Fruit fly (Drosophila melanogaster) whole organism, embryonic: ENCODE measurements around the gene PLCXD.

ENCODE experiments used
- BtbVII ChIP-seq: fragments of 200-800 bp; sonication (Bioruptor generic); optimal IDR thresholded peaks from 3 replicates; lab custom pipeline; 2017; ENCODE audit warnings: missing biosample characterization, mild to moderate bottlenecking, missing genetic modification characterization
- CG1024 ChIP-seq: fragments of 200-800 bp; sonication (Bioruptor generic); IDR thresholded peaks from 2 replicates; pipeline ENCODE4 v1.3.6; 2022; ENCODE audit warnings: missing biosample characterization, missing genetic modification characterization
- CG10267 ChIP-seq: fragments of 200-800 bp; sonication (Bioruptor generic); optimal IDR thresholded peaks from 2 replicates; lab custom pipeline; 2018; ENCODE audit warnings: missing biosample characterization, mild to moderate bottlenecking, missing genetic modification characterization, moderate library complexity
- CG10462 ChIP-seq: fragments of 200-800 bp; sonication (Bioruptor generic); optimal IDR thresholded peaks from 2 replicates; lab custom pipeline; 2016; ENCODE audit warnings: missing biosample characterization, missing genetic modification characterization
- CG10654 ChIP-seq: fragments of 200-800 bp; sonication (Bioruptor generic); optimal IDR thresholded peaks from 2 replicates; lab custom pipeline; 2016; ENCODE audit warnings: missing biosample characterization, missing genetic modification characterization
- CG1233 ChIP-seq: fragments of 200-800 bp; sonication (Bioruptor generic); optimal IDR thresholded peaks from 4 replicates; lab custom pipeline; 2018; ENCODE audit warnings: missing biosample characterization, mild to moderate bottlenecking, missing genetic modification characterization
- CG13624 ChIP-seq: fragments of 200-800 bp; sonication (Bioruptor generic); optimal IDR thresholded peaks from 2 replicates; lab custom pipeline; 2016; ENCODE audit warnings: missing biosample characterization, missing genetic modification characterization
- CG14667 ChIP-seq: fragments of 200-800 bp; sonication (Bioruptor generic); IDR thresholded peaks from 2 replicates; pipeline ENCODE4 v1.3.6; 2022; ENCODE audit warnings: missing biosample characterization, missing genetic modification characterization
- CG15514 ChIP-seq: fragments of 200-800 bp; sonication (Bioruptor generic); optimal IDR thresholded peaks from 3 replicates; lab custom pipeline; 2017; ENCODE audit warnings: missing biosample characterization, missing genetic modification characterization, mild to moderate bottlenecking, moderate library complexity, missing genetic modification reagents
- CG16815 ChIP-seq: fragments of 200-800 bp; sonication (Bioruptor generic); optimal IDR thresholded peaks from 3 replicates; lab custom pipeline; 2017; ENCODE audit warnings: missing biosample characterization, mild to moderate bottlenecking, missing genetic modification characterization
- CG17361 ChIP-seq: fragments of 200-800 bp; sonication (Bioruptor generic); IDR thresholded peaks from 3 replicates; pipeline ENCODE4 v1.3.6; 2022; ENCODE audit warnings: missing biosample characterization, missing genetic modification characterization
- CG30431 ChIP-seq: fragments of 200-800 bp; sonication (Bioruptor generic); optimal IDR thresholded peaks from 2 replicates; lab custom pipeline; 2017; ENCODE audit warnings: missing biosample characterization, missing genetic modification characterization
- CG4328 ChIP-seq: fragments of 200-800 bp; sonication (Bioruptor generic); optimal IDR thresholded peaks from 3 replicates; lab custom pipeline; 2017; ENCODE audit warnings: missing biosample characterization, missing genetic modification reagents, missing genetic modification characterization
- CG4617 ChIP-seq: fragments of 200-800 bp; sonication (Bioruptor generic); optimal IDR thresholded peaks from 3 replicates; lab custom pipeline; 2016; ENCODE audit warnings: missing biosample characterization, missing genetic modification characterization, borderline replicate concordance
- CG5953 ChIP-seq: fragments of 200-800 bp; sonication (Bioruptor generic); IDR thresholded peaks from 2 replicates; pipeline ENCODE4 v1.3.6; 2022; ENCODE audit warnings: missing biosample characterization, missing genetic modification characterization
- CG6272 ChIP-seq: fragments of 200-800 bp; sonication (Bioruptor generic); IDR thresholded peaks from 2 replicates; pipeline ENCODE4 v1.3.6; 2022; ENCODE audit warnings: missing biosample characterization, missing genetic modification characterization
- CG6654 ChIP-seq: fragments of 200-800 bp; sonication (Bioruptor generic); optimal IDR thresholded peaks from 2 replicates; lab custom pipeline; 2017; ENCODE audit warnings: missing biosample characterization, mild to moderate bottlenecking, missing genetic modification characterization
- CG8359 ChIP-seq: fragments of 200-800 bp; sonication (Bioruptor generic); optimal IDR thresholded peaks from 2 replicates; lab custom pipeline; 2017; ENCODE audit warnings: missing biosample characterization, mild to moderate bottlenecking, missing genetic modification characterization, borderline replicate concordance
- CG9797 ChIP-seq: fragments of 200-800 bp; sonication (Bioruptor generic); optimal IDR thresholded peaks from 3 replicates; lab custom pipeline; 2018; ENCODE audit warnings: missing biosample characterization, mild to moderate bottlenecking, missing genetic modification characterization
- CHES-1-like ChIP-seq: fragments of 200-800 bp; sonication (Bioruptor generic); optimal IDR thresholded peaks from 2 replicates; lab custom pipeline; 2016; ENCODE audit warnings: missing biosample characterization, missing genetic modification characterization
- Dad ChIP-seq: fragments of 200-800 bp; sonication (Bioruptor generic); optimal IDR thresholded peaks from 3 replicates; lab custom pipeline; 2016; ENCODE audit warnings: missing biosample characterization, missing genetic modification characterization
- Fer3 ChIP-seq: fragments of 200-800 bp; sonication (Bioruptor generic); optimal IDR thresholded peaks from 2 replicates; lab custom pipeline; 2018; ENCODE audit warnings: missing biosample characterization, mild to moderate bottlenecking, missing genetic modification characterization, moderate library complexity
- Gug ChIP-seq: fragments of 200-800 bp; sonication (Bioruptor generic); IDR thresholded peaks from 4 replicates; pipeline ENCODE4 v1.3.6; 2022; ENCODE audit warnings: missing biosample characterization, missing genetic modification characterization
- Mes4 ChIP-seq: fragments of 200-800 bp; sonication (Bioruptor generic); optimal IDR thresholded peaks from 2 replicates; lab custom pipeline; 2016; ENCODE audit warnings: missing biosample characterization, missing genetic modification characterization
- Nf-YC ChIP-seq: fragments of 200-800 bp; optimal IDR thresholded peaks from 3 replicates; lab custom pipeline; 2019; ENCODE audit warnings: missing biosample characterization, mild to moderate bottlenecking, missing genetic modification characterization, moderate library complexity
- Rfx ChIP-seq: fragments of 200-800 bp; sonication (Bioruptor generic); IDR thresholded peaks from 2 replicates; pipeline ENCODE4 v1.3.6; 2022; ENCODE audit warnings: missing biosample characterization, missing genetic modification characterization
- al ChIP-seq: fragments of 200-800 bp; sonication (Bioruptor generic); IDR thresholded peaks from 2 replicates; pipeline ENCODE4 v1.3.6; 2022; ENCODE audit warnings: missing biosample characterization, missing genetic modification characterization
- ash1 ChIP-seq: fragments of 200-800 bp; sonication (Bioruptor generic); optimal IDR thresholded peaks from 2 replicates; lab custom pipeline; 2018; ENCODE audit warnings: missing biosample characterization, mild to moderate bottlenecking, missing genetic modification characterization
- bigmax ChIP-seq: fragments of 200-800 bp; sonication (Bioruptor generic); optimal IDR thresholded peaks from 2 replicates; lab custom pipeline; 2018; ENCODE audit warnings: missing biosample characterization, mild to moderate bottlenecking, missing genetic modification characterization
- bsh ChIP-seq, 2 experiments: fragments of 200-800 bp; sonication (Bioruptor generic); optimal IDR thresholded peaks; 2 replicates each; lab custom pipeline; 2017 to 2018; ENCODE audit warnings: mild to moderate bottlenecking in 2 of 2, missing biosample characterization in 2 of 2, missing genetic modification characterization in 2 of 2, moderate library complexity in 1 of 2
- btn ChIP-seq: fragments of 200-800 bp; sonication (Bioruptor generic); optimal IDR thresholded peaks from 2 replicates; lab custom pipeline; 2016; ENCODE audit warnings: missing biosample characterization, missing genetic modification characterization
- cad ChIP-seq: fragments of >200 bp; optimal IDR thresholded peaks from 2 replicates; lab custom pipeline; 2017; ENCODE audit warnings: missing biosample characterization, missing genetic modification characterization
- caup ChIP-seq: fragments of 200-800 bp; sonication (Bioruptor generic); optimal IDR thresholded peaks from 3 replicates; lab custom pipeline; 2017; ENCODE audit warnings: missing biosample characterization, mild to moderate bottlenecking, missing genetic modification characterization, moderate library complexity; ENCODE audit not compliant: severe bottlenecking
- ci ChIP-seq: fragments of 200-800 bp; sonication (Bioruptor generic); IDR thresholded peaks from 3 replicates; pipeline ENCODE4 v1.3.6; 2022; ENCODE audit warnings: missing biosample characterization, missing genetic modification characterization
- crp ChIP-seq, 2 experiments: fragments of 200-800 bp; sonication (Bioruptor generic); optimal IDR thresholded peaks; 2 replicates in 1 of 2; 3 replicates in 1 of 2; lab custom pipeline; 2017; ENCODE audit warnings: missing biosample characterization in 2 of 2, missing genetic modification characterization in 2 of 2, mild to moderate bottlenecking in 1 of 2, moderate library complexity in 1 of 2
- dpn ChIP-seq, 2 experiments: fragments of 200-800 bp; sonication (Bioruptor generic); optimal IDR thresholded peaks; 3 replicates each; lab custom pipeline; 2016; ENCODE audit warnings: missing biosample characterization in 2 of 2, missing genetic modification characterization in 2 of 2
- dysf ChIP-seq: fragments of 200-800 bp; sonication (Bioruptor generic); IDR thresholded peaks from 3 replicates; pipeline ENCODE4 v1.3.6; 2022; ENCODE audit warnings: missing biosample characterization, missing genetic modification characterization
- eve ChIP-seq, 2 experiments: fragments of >200 bp; optimal IDR thresholded peaks; 2 replicates each; lab custom pipeline; 2017; ENCODE audit warnings: missing biosample characterization in 2 of 2, missing genetic modification characterization in 2 of 2
- lmd ChIP-seq: fragments of 200-800 bp; sonication (Bioruptor generic); IDR thresholded peaks from 2 replicates; pipeline ENCODE4 v1.3.6; 2022; ENCODE audit warnings: missing biosample characterization, missing genetic modification characterization
- org-1 ChIP-seq: fragments of 200-800 bp; sonication (Bioruptor generic); optimal IDR thresholded peaks from 2 replicates; lab custom pipeline; 2017; ENCODE audit warnings: missing biosample characterization, missing genetic modification characterization
- pita ChIP-seq: fragments of 200-800 bp; sonication (Bioruptor generic); optimal IDR thresholded peaks from 2 replicates; lab custom pipeline; 2017; ENCODE audit warnings: missing biosample characterization, mild to moderate bottlenecking, missing genetic modification characterization
- so ChIP-seq: fragments of 200-800 bp; sonication (Bioruptor generic); IDR thresholded peaks from 3 replicates; pipeline ENCODE4 v1.3.6; 2022; ENCODE audit warnings: missing biosample characterization, missing genetic modification characterization
- sob ChIP-seq: fragments of 200-800 bp; sonication (Bioruptor generic); IDR thresholded peaks from 2 replicates; pipeline ENCODE4 v1.3.6; 2022; ENCODE audit warnings: missing biosample characterization, missing genetic modification characterization
- sr ChIP-seq: fragments of 200-800 bp; sonication (Bioruptor generic); IDR thresholded peaks from 3 replicates; pipeline ENCODE4 v1.3.6; 2022; ENCODE audit warnings: missing biosample characterization, missing genetic modification characterization
- ssp ChIP-seq: fragments of 200-800 bp; sonication (Bioruptor generic); IDR thresholded peaks from 2 replicates; pipeline ENCODE4 v1.3.6; 2022; ENCODE audit warnings: missing biosample characterization, missing genetic modification characterization
- trem ChIP-seq: fragments of 200-800 bp; optimal IDR thresholded peaks from 3 replicates; lab custom pipeline; 2019; ENCODE audit warnings: missing biosample characterization, mild to moderate bottlenecking, missing genetic modification characterization, moderate library complexity
- vnd ChIP-seq: fragments of 200-800 bp; sonication (Bioruptor generic); IDR thresholded peaks from 3 replicates; pipeline ENCODE4 v1.3.6; 2022; ENCODE audit warnings: missing biosample characterization, missing genetic modification characterization; ENCODE audit not compliant: partially characterized antibody
- zen ChIP-seq: fragments of 200-800 bp; sonication (Bioruptor generic); optimal IDR thresholded peaks from 3 replicates; lab custom pipeline; 2018; ENCODE audit warnings: missing biosample characterization, mild to moderate bottlenecking, missing genetic modification characterization, moderate library complexity

Gene PLCXD

DNA sequence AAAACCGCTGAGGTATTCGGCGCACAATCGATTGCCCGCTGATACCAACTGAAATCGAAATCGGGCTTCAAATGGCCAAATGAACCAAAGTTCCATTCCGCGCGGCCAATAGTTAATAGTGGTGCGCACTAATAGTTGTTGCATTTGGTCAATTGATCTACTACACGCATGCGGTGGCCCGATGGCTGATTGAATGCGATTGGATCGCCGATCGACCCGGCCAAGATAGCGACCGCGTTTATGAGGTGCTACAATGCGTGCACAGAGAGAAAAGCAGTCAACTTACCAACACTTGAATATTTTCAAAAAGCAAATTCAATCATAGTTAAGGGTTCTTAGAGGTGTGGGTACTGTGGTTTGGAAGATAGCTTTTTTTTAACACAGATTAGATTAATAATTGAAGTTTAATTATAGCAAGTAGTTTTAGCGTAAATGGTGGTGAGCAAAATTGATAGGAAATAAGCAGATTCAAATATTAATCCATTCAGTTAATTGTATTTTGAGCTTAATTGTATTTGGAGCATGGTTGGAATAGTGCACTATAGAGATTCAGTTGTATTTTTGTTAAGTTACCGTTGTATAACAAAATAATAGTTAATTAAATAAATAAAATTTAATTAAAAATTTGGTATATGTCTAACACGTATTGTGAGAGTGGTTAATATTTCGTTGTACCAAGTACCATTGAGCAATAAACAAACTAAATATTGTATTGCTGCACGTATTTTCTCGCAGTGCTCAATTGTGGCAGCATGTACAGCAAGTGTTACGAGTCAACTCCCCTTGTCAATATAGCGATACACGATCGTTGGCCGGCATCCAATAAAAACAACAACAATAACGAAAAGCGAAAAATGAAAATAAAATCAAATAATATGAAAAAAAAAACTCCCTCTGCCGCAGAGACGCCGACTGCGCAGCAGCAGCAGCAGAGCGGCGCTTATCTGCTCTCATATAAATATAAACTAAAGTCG, 22.5 kb upstream of the PLCXD start (continued):
- TF ChIP-seq eve (GFP tag; optimal IDR thresholded peaks at IDR 0.05; lab: Kevin White, UChicago) (no peak), CG5953 (GFP tag; lab: Robert Waterston, UW) (no peak), ssp (GFP tag; lab: Robert Waterston, UW) (no peak), al (GFP tag; lab: Robert Waterston, UW) (no peak), CG30431 (GFP tag; lab: Kevin White, UChicago) (peak; percentile 60), CHES-1-like (GFP tag; lab: Kevin White, UChicago) (peak; percentile 31), BtbVII (GFP tag; lab: Kevin White, UChicago) (no peak), CG4328 (peak; percentile 34), ash1 (no peak), pita (GFP tag; lab: Kevin White, UChicago) (no peak), CG1024 (GFP tag; lab: Robert Waterston, UW) (no peak; the same call in 1 of the 2 replicates), org-1 (peak; percentile 63), CG10462 (peak; percentile 6), Fer3 (peak; percentile 24), CG4617 (GFP tag; lab: Kevin White, UChicago) (no peak), CG8359 (no peak), CG13624 (GFP tag; lab: Kevin White, UChicago) (no peak), CG1233 (GFP tag; lab: Kevin White, UChicago) (peak; percentile 54), so (peak; percentile 39; the same call in 1 of the 3 replicates), btn (GFP tag; lab: Kevin White, UChicago) (peak; percentile 13), sob (peak; percentile 45), trem (tag; lab: Kevin White, UChicago) (peak; percentile 5), bsh (GFP tag; optimal IDR thresholded peaks at IDR 0.05; lab: Kevin White, UChicago) (peak; percentile 4 to 47), CG6654 (GFP tag; lab: Kevin White, UChicago) (peak; percentile 34), Nf-YC (peak; percentile 52), bigmax (GFP tag; lab: Kevin White, UChicago) (no peak), CG10267 (peak; percentile 27), lmd (peak; percentile 62), CG16815 (GFP tag; lab: Kevin White, UChicago) (no peak), sr (GFP tag; lab: Robert Waterston, UW) (no peak), caup (GFP tag; lab: Kevin White, UChicago) (no peak), CG10654 (GFP tag; lab: Kevin White, UChicago) (peak; percentile 34), CG6272 (GFP tag; lab: Robert Waterston, UW) (peak; percentile 24; the same call in 1 of the 2 replicates), vnd (GFP tag; lab: Robert Waterston, UW) (no peak), cad (GFP tag; lab: Kevin White, UChicago) (no peak), crp (GFP tag; optimal IDR thresholded peaks at IDR 0.05; lab: Kevin White, UChicago) (no peak), dysf (GFP tag; lab: Robert Waterston, UW) (peak; percentile 65), CG17361 (GFP tag; lab: Robert Waterston, UW) (peak; percentile 89), CG9797 (GFP tag; lab: Kevin White, UChicago) (no peak), CG14667 (GFP tag; lab: Robert Waterston, UW) (peak; percentile 26), dpn (GFP tag; optimal IDR thresholded peaks at IDR 0.05; lab: Kevin White, UChicago) (peak in 1 of 2 experiments; percentile 40), Dad (no peak), zen (tag; lab: Kevin White, UChicago) (peak; percentile 3), Gug (peak; percentile 35), ci (GFP tag; lab: Robert Waterston, UW) (peak; percentile 44; the same call in 1 of the 3 replicates), Mes4 (peak; percentile 29), Rfx (peak; percentile 55), CG15514 (GFP tag; lab: Kevin White, UChicago) (peak; percentile 95)
